Worm (Caenorhabditis elegans) whole organism, L4 larva: ENCODE results near the gene B0524.2.

Experiments
- F26F4.8 ChIP-seq: fragments of 200-800 bp; sonication (Bioruptor generic); conservative IDR thresholded peaks from 2 replicates; pipeline ENCODE4 v1.3.6; 2022; ENCODE audit warnings: missing genetic modification characterization, missing compliant biosample characterization
- F37D6.2 ChIP-seq: sonication (generic microtip); optimal IDR thresholded peaks from 2 replicates; lab custom pipeline; 2016; ENCODE audit warnings: mild to moderate bottlenecking, missing genetic modification characterization, missing compliant biosample characterization
- T20F7.1 ChIP-seq: fragments of 200-800 bp; sonication (Bioruptor generic); optimal IDR thresholded peaks from 2 replicates; lab custom pipeline; 2018; ENCODE audit warnings: mild to moderate bottlenecking, missing genetic modification characterization, missing compliant biosample characterization
- Y105C5A.15 ChIP-seq: fragments of 200-800 bp; sonication (Bioruptor generic); IDR thresholded peaks from 2 replicates; pipeline ENCODE4 v1.3.6; 2022; ENCODE audit warnings: missing genetic modification characterization, missing compliant biosample characterization
- Y5F2A.4 ChIP-seq: fragments of 200-800 bp; sonication (Bioruptor generic); optimal IDR thresholded peaks from 2 replicates; lab custom pipeline; 2018; ENCODE audit warnings: mild to moderate bottlenecking, missing genetic modification characterization, missing compliant biosample characterization
- aha-1 ChIP-seq: fragments of 150-350 bp; peaks from one replicate; lab custom pipeline; 2014; ENCODE audit warnings: missing biosample characterization, missing genetic modification characterization
- ama-1 ChIP-seq: fragments of 150-350 bp; optimal IDR thresholded peaks from 2 replicates; lab custom pipeline; 2014; ENCODE audit warnings: inconsistent platforms, mixed read lengths
- ceh-44 ChIP-seq: fragments of 200-800 bp; sonication (Bioruptor generic); IDR thresholded peaks from 2 replicates; pipeline ENCODE4 v1.3.6; 2022; ENCODE audit warnings: missing genetic modification reagents, missing genetic modification characterization, missing compliant biosample characterization
- ceh-82 ChIP-seq: sonication (generic microtip); optimal IDR thresholded peaks from 2 replicates; lab custom pipeline; 2017; ENCODE audit warnings: missing biosample characterization, missing genetic modification characterization
- ctbp-1 ChIP-seq: fragments of 200-800 bp; sonication (Bioruptor generic); IDR thresholded peaks from 2 replicates; pipeline ENCODE4 v1.3.6; 2022; ENCODE audit warnings: missing genetic modification reagents, missing genetic modification characterization, missing compliant biosample characterization
- daf-12 ChIP-seq: fragments of 150-350 bp; optimal IDR thresholded peaks from 2 replicates; lab custom pipeline; 2014; ENCODE audit warnings: missing biosample characterization, missing genetic modification reagents, missing genetic modification characterization
- daf-16 ChIP-seq, 3 experiments: sonication (generic microtip); optimal IDR thresholded peaks; 2 replicates each; lab custom pipeline; 2016 to 2017; ENCODE audit warnings: missing genetic modification characterization in 3 of 3, missing genetic modification reagents in 3 of 3, mild to moderate bottlenecking in 2 of 3, missing compliant biosample characterization in 2 of 3, missing biosample characterization in 1 of 3, moderate library complexity in 1 of 3
- daf-19 ChIP-seq: fragments of 200-800 bp; sonication (Bioruptor generic); conservative IDR thresholded peaks from 2 replicates; pipeline ENCODE4 v1.3.6; 2022; ENCODE audit warnings: missing genetic modification characterization, missing compliant biosample characterization
- dmd-6 ChIP-seq: fragments of 200-800 bp; sonication (Bioruptor generic); IDR thresholded peaks from 2 replicates; pipeline ENCODE4 v1.3.6; 2022; ENCODE audit warnings: missing genetic modification reagents, missing genetic modification characterization, missing compliant biosample characterization
- dmd-9 ChIP-seq: fragments of 200-800 bp; sonication (Bioruptor generic); IDR thresholded peaks from 2 replicates; pipeline ENCODE4 v1.3.6; 2022; ENCODE audit warnings: missing genetic modification reagents, missing genetic modification characterization, missing compliant biosample characterization
- dpl-1 ChIP-seq: fragments of 150-350 bp; optimal IDR thresholded peaks from 2 replicates; lab custom pipeline; 2014; ENCODE audit warnings: missing biosample characterization, missing genetic modification reagents, missing genetic modification characterization
- duxl-1 ChIP-seq: sonication (generic microtip); optimal IDR thresholded peaks from 2 replicates; lab custom pipeline; 2016; ENCODE audit warnings: mild to moderate bottlenecking, missing genetic modification characterization, moderate library complexity, missing compliant biosample characterization; ENCODE audit not compliant: poor library complexity
- egl-27 ChIP-seq: sonication (generic microtip); optimal IDR thresholded peaks from 3 replicates; lab custom pipeline; 2017; ENCODE audit warnings: missing biosample characterization, missing genetic modification reagents, missing genetic modification characterization
- egl-43 ChIP-seq: fragments of 200-800 bp; sonication (Bioruptor generic); IDR thresholded peaks from 2 replicates; pipeline ENCODE4 v1.3.6; 2022; ENCODE audit warnings: missing genetic modification reagents, missing genetic modification characterization, missing compliant biosample characterization
- fkh-10 ChIP-seq: fragments of 150-350 bp; optimal IDR thresholded peaks from 2 replicates; lab custom pipeline; 2014; ENCODE audit warnings: missing biosample characterization, missing genetic modification reagents, missing genetic modification characterization
- gei-8 ChIP-seq: fragments of 200-800 bp; sonication (Bioruptor generic); optimal IDR thresholded peaks from 2 replicates; lab custom pipeline; 2018; ENCODE audit warnings: mild to moderate bottlenecking, missing genetic modification characterization, missing compliant biosample characterization
- hif-1 ChIP-seq, 2 experiments: sonication (generic microtip); optimal IDR thresholded peaks; 2 replicates each; lab custom pipeline; 2016 to 2017; ENCODE audit warnings: missing compliant biosample characterization in 2 of 2, missing genetic modification characterization in 2 of 2, missing genetic modification reagents in 2 of 2, missing genotype in 2 of 2, mild to moderate bottlenecking in 1 of 2
- hlh-11 ChIP-seq: fragments of 200-800 bp; sonication (Bioruptor generic); optimal IDR thresholded peaks from 2 replicates; lab custom pipeline; 2018; ENCODE audit warnings: mild to moderate bottlenecking, missing genetic modification characterization, missing compliant biosample characterization
- lim-7 ChIP-seq: fragments of 200-800 bp; sonication (Bioruptor generic); IDR thresholded peaks from 2 replicates; pipeline ENCODE4 v1.3.6; 2022; ENCODE audit warnings: missing genetic modification characterization, missing compliant biosample characterization
- lin-38 ChIP-seq: fragments of 200-800 bp; sonication (Bioruptor generic); IDR thresholded peaks from 2 replicates; pipeline ENCODE4 v1.3.6; 2022; ENCODE audit warnings: missing genetic modification reagents, missing genetic modification characterization, missing compliant biosample characterization
- lsy-2 ChIP-seq, 2 experiments: fragments of 150-350 bp in 1 of 2; sonication (generic microtip) in 1 of 2; optimal IDR thresholded peaks; 2 replicates each; lab custom pipeline; 2014 to 2017; ENCODE audit warnings: missing biosample characterization in 2 of 2, missing genetic modification characterization in 2 of 2
- mdt-29 ChIP-seq: fragments of 200-800 bp; sonication (Bioruptor generic); IDR thresholded peaks from 2 replicates; pipeline ENCODE4 v1.3.6; 2022; ENCODE audit warnings: missing genetic modification reagents, missing genetic modification characterization, missing compliant biosample characterization
- mep-1 ChIP-seq: fragments of 150-350 bp; sonication (generic microtip); optimal IDR thresholded peaks from 3 replicates; lab custom pipeline; 2014; ENCODE audit warnings: missing biosample characterization, missing genetic modification characterization
- mes-2 ChIP-seq: sonication (generic microtip); optimal IDR thresholded peaks from 2 replicates; lab custom pipeline; 2016; ENCODE audit warnings: missing genotype, mild to moderate bottlenecking, missing genetic modification characterization, missing compliant biosample characterization; ENCODE audit not compliant: poor library complexity, severe bottlenecking
- nhr-10 ChIP-seq: fragments of 150-350 bp; optimal IDR thresholded peaks from 2 replicates; lab custom pipeline; 2014; ENCODE audit warnings: missing biosample characterization, missing genetic modification characterization
- nhr-102 ChIP-seq: sonication (generic microtip); optimal IDR thresholded peaks from 2 replicates; lab custom pipeline; 2016; ENCODE audit warnings: mild to moderate bottlenecking, missing genetic modification characterization, moderate library complexity, missing compliant biosample characterization
- nhr-11 ChIP-seq: fragments of 150-350 bp; optimal IDR thresholded peaks from 2 replicates; lab custom pipeline; 2014; ENCODE audit warnings: missing biosample characterization, missing genetic modification characterization
- nhr-237 ChIP-seq: sonication (generic microtip); optimal IDR thresholded peaks from 2 replicates; lab custom pipeline; 2017; ENCODE audit warnings: missing biosample characterization, missing genetic modification characterization
- nhr-42 ChIP-seq: fragments of 200-800 bp; sonication (Bioruptor generic); IDR thresholded peaks from 2 replicates; pipeline ENCODE4 v1.3.6; 2022; ENCODE audit warnings: missing genetic modification characterization, missing compliant biosample characterization
- nhr-48 ChIP-seq: sonication (generic microtip); optimal IDR thresholded peaks from 2 replicates; lab custom pipeline; 2016; ENCODE audit warnings: mild to moderate bottlenecking, missing genetic modification characterization, missing compliant biosample characterization
- php-3 ChIP-seq: fragments of 200-800 bp; sonication (Bioruptor generic); IDR thresholded peaks from 2 replicates; pipeline ENCODE4 v1.3.6; 2022; ENCODE audit warnings: missing genetic modification reagents, missing genetic modification characterization, missing compliant biosample characterization
- saeg-2 ChIP-seq: fragments of 200-800 bp; sonication (Bioruptor generic); IDR thresholded peaks from 2 replicates; pipeline ENCODE4 v1.3.6; 2022; ENCODE audit warnings: missing genetic modification reagents, missing genetic modification characterization, missing compliant biosample characterization
- set-16 ChIP-seq: fragments of 200-800 bp; sonication (Bioruptor generic); IDR thresholded peaks from 2 replicates; pipeline ENCODE4 v1.3.6; 2022; ENCODE audit warnings: missing genetic modification reagents, missing genetic modification characterization, missing compliant biosample characterization
- spr-3 ChIP-seq: fragments of 200-800 bp; sonication (Bioruptor generic); optimal IDR thresholded peaks from 2 replicates; lab custom pipeline; 2018; ENCODE audit warnings: mild to moderate bottlenecking, missing genetic modification characterization, missing compliant biosample characterization
- tag-97 ChIP-seq: fragments of 200-800 bp; sonication (Bioruptor generic); IDR thresholded peaks from 2 replicates; pipeline ENCODE4 v1.3.6; 2022; ENCODE audit warnings: missing genetic modification characterization, missing compliant biosample characterization
- unc-62 ChIP-seq, 3 experiments: fragments of 150-350 bp in 1 of 3; sonication (generic microtip); optimal IDR thresholded peaks in 2 of 3; peaks in 1 of 3; 1 replicate in 1 of 3; 2 replicates in 2 of 3; lab custom pipeline; 2014 to 2017; ENCODE audit warnings: missing biosample characterization in 3 of 3, missing genetic modification characterization in 3 of 3, missing genetic modification reagents in 3 of 3, missing genotype in 1 of 3
- vab-7 ChIP-seq: fragments of 200-800 bp; sonication (Bioruptor generic); IDR thresholded peaks from 2 replicates; pipeline ENCODE4 v1.3.6; 2022; ENCODE audit warnings: missing genetic modification reagents, missing genetic modification characterization, missing compliant biosample characterization
- zag-1 ChIP-seq: fragments of 150-350 bp; optimal IDR thresholded peaks from 2 replicates; lab custom pipeline; 2014; ENCODE audit warnings: missing biosample characterization, missing genetic modification characterization
- zip-11 ChIP-seq: fragments of 200-800 bp; sonication (Bioruptor generic); IDR thresholded peaks from 2 replicates; pipeline ENCODE4 v1.3.6; 2022; ENCODE audit warnings: missing genetic modification characterization, missing compliant biosample characterization
- ztf-11 ChIP-seq: fragments of 150-350 bp; optimal IDR thresholded peaks from 2 replicates; lab custom pipeline; 2014; ENCODE audit warnings: missing biosample characterization, missing genetic modification characterization

B0524.2 gene

ce11 chrIII:1925048-1925537, 31.2 kb downstream of the B0524.2 start (continued):
- TF ChIP-seq F26F4.8 (GFP tag; lab: Robert Waterston, UW) (no peak), duxl-1 (tag; lab: Kevin White, UChicago) (peak; percentile 73), mep-1 (tag; lab: Kevin White, UChicago) (peak; percentile 97), zip-11 (GFP tag; lab: Robert Waterston, UW) (no peak), zag-1 (tag; lab: Kevin White, UChicago) (peak; percentile 75), ceh-44 (no peak), tag-97 (GFP tag; lab: Robert Waterston, UW) (no peak), Y105C5A.15 (GFP tag; lab: Robert Waterston, UW) (0 out of 2 replicates have a peak, but pooled peaks have one; percentile 33), php-3 (GFP tag; lab: Robert Waterston, UW) (peak; percentile 94), mes-2 (tag; lab: Kevin White, UChicago) (peak; percentile 73), hif-1 (tag; optimal IDR thresholded peaks at IDR 0.05; lab: Kevin White, UChicago) (peak; percentile 69 to 89), egl-43 (GFP tag; lab: Robert Waterston, UW) (peak; percentile 85), mdt-29 (GFP tag; lab: Robert Waterston, UW) (peak; percentile 89), vab-7 (GFP tag; lab: Robert Waterston, UW) (peak; percentile 65; the same call in 1 of the 2 replicates), F37D6.2 (tag; lab: Kevin White, UChicago) (peak; percentile 87), dpl-1 (peak; percentile 79), daf-16 (GFP tag; optimal IDR thresholded peaks at IDR 0.05; lab: Kevin White, UChicago) (peak; percentile 87 to 98), daf-16 (tag; optimal IDR thresholded peaks at IDR 0.05; lab: Kevin White, UChicago) (peak; percentile 94), lsy-2 (tag; optimal IDR thresholded peaks at IDR 0.05; lab: Kevin White, UChicago) (peak; percentile 83 to 93), ztf-11 (tag; lab: Kevin White, UChicago) (no peak), daf-19 (no peak), egl-27 (tag; lab: Kevin White, UChicago) (peak; percentile 99)

DNA sequence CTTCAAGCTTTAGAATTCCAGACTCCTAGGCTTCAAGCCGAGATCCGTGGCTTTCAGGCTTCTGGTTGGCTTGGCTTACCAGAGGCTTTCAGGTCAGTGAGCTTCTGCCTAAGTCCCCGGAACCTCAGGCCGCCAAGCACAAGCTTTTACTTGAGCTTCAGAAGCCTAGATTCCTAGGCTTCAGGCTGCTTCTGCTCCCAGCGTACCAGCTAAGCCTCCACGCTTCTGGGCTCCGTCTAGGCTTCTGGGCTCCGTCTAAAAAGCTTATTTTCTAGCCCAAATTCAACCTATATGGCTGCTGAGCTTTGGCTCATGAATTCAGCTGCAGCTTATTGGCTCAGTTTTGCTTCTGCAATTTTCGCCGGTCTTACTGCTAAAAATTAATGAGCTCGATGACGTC, 31.9 kb downstream of the B0524.2 start:
- TF ChIP-seq dmd-9 (GFP tag; lab: Robert Waterston, UW) (no peak), daf-16 (GFP tag; optimal IDR thresholded peaks at IDR 0.05; lab: Kevin White, UChicago) (no peak), daf-16 (tag; optimal IDR thresholded peaks at IDR 0.05; lab: Kevin White, UChicago) (no peak), set-16 (GFP tag; lab: Robert Waterston, UW) (peak; percentile 19; the same call in 1 of the 2 replicates), nhr-11 (tag; lab: Kevin White, UChicago) (no peak), Y5F2A.4 (GFP tag; lab: Kevin White, UChicago) (no peak), ceh-82 (tag; lab: Kevin White, UChicago) (no peak), spr-3 (no peak), lin-38 (GFP tag; lab: Robert Waterston, UW) (no peak), nhr-48 (tag; lab: Kevin White, UChicago) (no peak), aha-1 (tag; lab: Kevin White, UChicago) (peak; percentile 91), nhr-237 (tag; lab: Kevin White, UChicago) (no peak), T20F7.1 (GFP tag; lab: Kevin White, UChicago) (no peak)
- TF ChIP-seq, all 104 proteins: peak for 2

DNA sequence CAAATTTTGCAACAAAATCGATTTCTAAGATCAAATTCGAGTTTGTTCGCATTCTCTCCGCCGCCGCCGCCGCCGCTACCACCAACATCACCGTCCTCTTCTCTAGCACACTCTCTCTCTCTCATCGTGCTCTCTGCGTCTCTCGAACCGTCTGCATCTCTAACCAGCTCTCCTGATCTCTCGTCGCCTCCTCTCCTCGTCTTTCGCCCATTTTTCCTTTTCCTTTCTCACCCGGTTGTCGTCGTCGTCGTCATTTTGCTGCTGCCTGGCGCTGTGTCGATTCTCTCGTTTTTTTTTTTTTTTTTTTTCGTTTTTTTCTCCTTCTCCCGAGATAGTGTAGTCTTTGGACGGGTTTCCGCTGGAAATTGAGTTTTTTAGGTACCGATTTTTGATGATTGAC, 32.6 kb downstream of the B0524.2 start:
- TF ChIP-seq Y105C5A.15 (GFP tag; lab: Robert Waterston, UW) (no peak), dmd-6 (GFP tag; lab: Robert Waterston, UW) (peak; percentile 100), lin-38 (GFP tag; lab: Robert Waterston, UW) (peak; percentile 73), aha-1 (tag; lab: Kevin White, UChicago) (peak; percentile 97), saeg-2 (GFP tag; lab: Robert Waterston, UW) (peak; percentile 91), nhr-237 (tag; lab: Kevin White, UChicago) (peak; percentile 44), hlh-11 (tag; lab: Kevin White, UChicago) (peak; percentile 99), egl-43 (GFP tag; lab: Robert Waterston, UW) (peak; percentile 79), dmd-9 (GFP tag; lab: Robert Waterston, UW) (peak; percentile 4; the same call in 1 of the 2 replicates), nhr-10 (tag; lab: Kevin White, UChicago) (peak; percentile 79), nhr-102 (peak; percentile 88), ctbp-1 (GFP tag; lab: Robert Waterston, UW) (peak; percentile 92), fkh-10 (GFP tag; lab: Kevin White, UChicago) (peak; percentile 56), ama-1 (peak; percentile 76), ztf-11 (tag; lab: Kevin White, UChicago) (no peak), daf-12 (tag; lab: Kevin White, UChicago) (no peak), duxl-1 (tag; lab: Kevin White, UChicago) (peak; percentile 43), lim-7 (GFP tag; lab: Robert Waterston, UW) (no peak), dpl-1 (peak; percentile 32), nhr-42 (peak; percentile 56; the same call in 1 of the 2 replicates), unc-62 (GFP tag; optimal IDR thresholded peaks at IDR 0.05 in 1 of 2; lab: Kevin White, UChicago) (peak in 1 of 2 experiments; percentile 98), unc-62 (tag; optimal IDR thresholded peaks at IDR 0.05; lab: Kevin White, UChicago) (no peak), gei-8 (GFP tag; lab: Kevin White, UChicago) (peak; percentile 92), mep-1 (tag; lab: Kevin White, UChicago) (peak; percentile 88)
